Fruit fly (Drosophila melanogaster) whole organism, embryonic: ENCODE measurements around the gene mGluR.

Source experiments
- BEAF-32 ChIP-seq: fragments of 200-800 bp; sonication (Bioruptor generic); optimal IDR thresholded peaks from 3 replicates; lab custom pipeline; 2017; ENCODE audit warnings: missing biosample characterization, missing genetic modification characterization, mild to moderate bottlenecking, moderate library complexity, missing genetic modification reagents
- BtbVII ChIP-seq: fragments of 200-800 bp; sonication (Bioruptor generic); optimal IDR thresholded peaks from 3 replicates; lab custom pipeline; 2017; ENCODE audit warnings: missing biosample characterization, mild to moderate bottlenecking, missing genetic modification characterization
- CG10462 ChIP-seq: fragments of 200-800 bp; sonication (Bioruptor generic); optimal IDR thresholded peaks from 2 replicates; lab custom pipeline; 2016; ENCODE audit warnings: missing biosample characterization, missing genetic modification characterization
- CG11247 ChIP-seq: fragments of 200-800 bp; sonication (Bioruptor generic); IDR thresholded peaks from 2 replicates; pipeline ENCODE4 v1.3.6; 2022; ENCODE audit warnings: missing biosample characterization, missing genetic modification characterization
- CG12299 ChIP-seq: fragments of 200-800 bp; sonication (Bioruptor generic); optimal IDR thresholded peaks from 2 replicates; lab custom pipeline; 2018; ENCODE audit warnings: missing biosample characterization, mild to moderate bottlenecking, missing genetic modification characterization
- CG14710 ChIP-seq: fragments of 200-800 bp; sonication (Bioruptor generic); optimal IDR thresholded peaks from 3 replicates; lab custom pipeline; 2019; ENCODE audit warnings: missing biosample characterization, mild to moderate bottlenecking, missing genetic modification characterization, moderate library complexity
- CG1603 ChIP-seq: fragments of 200-800 bp; sonication (Bioruptor generic); optimal IDR thresholded peaks from 2 replicates; lab custom pipeline; 2019; ENCODE audit warnings: missing biosample characterization, mild to moderate bottlenecking, missing genetic modification characterization, moderate library complexity
- CG17568 ChIP-seq: fragments of 200-800 bp; sonication (Bioruptor generic); optimal IDR thresholded peaks from 2 replicates; lab custom pipeline; 2018; ENCODE audit warnings: missing biosample characterization, mild to moderate bottlenecking, missing genetic modification characterization, moderate library complexity
- CG17612 ChIP-seq: fragments of 200-800 bp; sonication (Bioruptor generic); IDR thresholded peaks from 2 replicates; pipeline ENCODE4 v1.3.6; 2022; ENCODE audit warnings: missing biosample characterization, missing genetic modification characterization
- CG17802 ChIP-seq: fragments of 200-800 bp; sonication (Bioruptor generic); optimal IDR thresholded peaks from 2 replicates; lab custom pipeline; 2018; ENCODE audit warnings: missing biosample characterization, mild to moderate bottlenecking, missing genetic modification characterization, moderate library complexity
- CG2116 ChIP-seq: fragments of 200-800 bp; sonication (Bioruptor generic); optimal IDR thresholded peaks from 3 replicates; lab custom pipeline; 2018; ENCODE audit warnings: missing biosample characterization, mild to moderate bottlenecking, missing genetic modification characterization
- CG2199 ChIP-seq: fragments of 200-800 bp; sonication (Bioruptor generic); IDR thresholded peaks from 3 replicates; pipeline ENCODE4 v1.3.6; 2022; ENCODE audit warnings: missing biosample characterization, missing genetic modification characterization
- CG2875 ChIP-seq: fragments of 200-800 bp; sonication (Bioruptor generic); optimal IDR thresholded peaks from 2 replicates; lab custom pipeline; 2017; ENCODE audit warnings: missing biosample characterization, mild to moderate bottlenecking, missing genetic modification characterization, missing genetic modification reagents
- CG31224 ChIP-seq: fragments of 200-800 bp; sonication (Bioruptor generic); IDR thresholded peaks from 2 replicates; pipeline ENCODE4 v1.3.6; 2022; ENCODE audit warnings: missing biosample characterization, missing genetic modification characterization
- CG3163 ChIP-seq: fragments of 200-800 bp; sonication (Bioruptor generic); optimal IDR thresholded peaks from 3 replicates; lab custom pipeline; 2016; ENCODE audit warnings: missing biosample characterization, missing genetic modification characterization
- CG3407 ChIP-seq: fragments of 200-800 bp; sonication (Bioruptor generic); optimal IDR thresholded peaks from 2 replicates; lab custom pipeline; 2018; ENCODE audit warnings: missing biosample characterization, mild to moderate bottlenecking, missing genetic modification characterization
- CG3995 ChIP-seq: fragments of 200-800 bp; sonication (Bioruptor generic); optimal IDR thresholded peaks from 3 replicates; lab custom pipeline; 2016; ENCODE audit warnings: missing biosample characterization, missing genetic modification characterization
- CG6683 ChIP-seq: fragments of 200-800 bp; sonication (Bioruptor generic); optimal IDR thresholded peaks from 2 replicates; lab custom pipeline; 2017; ENCODE audit warnings: missing biosample characterization, mild to moderate bottlenecking, missing genetic modification characterization, missing genetic modification reagents
- CG7786 ChIP-seq: fragments of 200-800 bp; sonication (Bioruptor generic); optimal IDR thresholded peaks from 2 replicates; lab custom pipeline; 2016; ENCODE audit warnings: missing biosample characterization, missing genetic modification characterization
- CG8290 ChIP-seq, 3 experiments: fragments of 200-800 bp; sonication (Bioruptor generic); optimal IDR thresholded peaks; 2 replicates each; lab custom pipeline; 2016 to 2019; ENCODE audit warnings: missing biosample characterization in 3 of 3, missing genetic modification characterization in 3 of 3, mild to moderate bottlenecking in 2 of 3, moderate library complexity in 1 of 3
- CG9797 ChIP-seq: fragments of 200-800 bp; sonication (Bioruptor generic); optimal IDR thresholded peaks from 3 replicates; lab custom pipeline; 2018; ENCODE audit warnings: missing biosample characterization, mild to moderate bottlenecking, missing genetic modification characterization
- CTCF ChIP-seq: fragments of 200-800 bp; sonication (Bioruptor generic); optimal IDR thresholded peaks from 2 replicates; lab custom pipeline; 2017; ENCODE audit warnings: missing biosample characterization, mild to moderate bottlenecking, missing genetic modification characterization, moderate library complexity
- D19A ChIP-seq: fragments of 200-800 bp; optimal IDR thresholded peaks from 3 replicates; lab custom pipeline; 2019; ENCODE audit warnings: missing biosample characterization, mild to moderate bottlenecking, missing genetic modification characterization, moderate library complexity
- E2f2 ChIP-seq: fragments of 200-800 bp; sonication (Bioruptor generic); IDR thresholded peaks from 2 replicates; pipeline ENCODE4 v1.3.6; 2022; ENCODE audit warnings: missing biosample characterization, missing genetic modification characterization
- Jarid2 ChIP-seq: fragments of 200-800 bp; sonication (Bioruptor generic); optimal IDR thresholded peaks from 3 replicates; lab custom pipeline; 2017; ENCODE audit warnings: mild to moderate bottlenecking, missing biosample characterization, missing genetic modification reagents, missing genetic modification characterization
- MBD-R2 ChIP-seq: fragments of 200-800 bp; sonication (Bioruptor generic); IDR thresholded peaks from 2 replicates; pipeline ENCODE4 v1.3.6; 2022; ENCODE audit warnings: missing biosample characterization, missing genetic modification characterization
- Med ChIP-seq: fragments of 200-800 bp; sonication (Bioruptor generic); peaks from one replicate; lab custom pipeline; 2016; ENCODE audit warnings: missing biosample characterization, missing genetic modification characterization, mild to moderate bottlenecking, inconsistent platforms, moderate library complexity
- Mrtf ChIP-seq: fragments of 200-800 bp; sonication (Bioruptor generic); IDR thresholded peaks from 3 replicates; pipeline ENCODE4 v1.3.6; 2022; ENCODE audit warnings: missing biosample characterization, missing genetic modification characterization
- Sry-δ ChIP-seq: fragments of 200-800 bp; sonication (Bioruptor generic); optimal IDR thresholded peaks from 2 replicates; lab custom pipeline; 2016; ENCODE audit warnings: missing biosample characterization, missing genetic modification characterization
- Trl ChIP-seq, 3 experiments: fragments of >200 bp in 2 of 3; fragments of 200-800 bp in 1 of 3; sonication (Bioruptor generic) in 1 of 3; optimal IDR thresholded peaks; 2 replicates in 1 of 3; 3 replicates in 2 of 3; lab custom pipeline; 2016 to 2017; ENCODE audit warnings: missing biosample characterization in 1 of 3, missing genetic modification characterization in 1 of 3
- Usf ChIP-seq: fragments of 200-800 bp; sonication (Bioruptor generic); optimal IDR thresholded peaks from 2 replicates; lab custom pipeline; 2017; ENCODE audit warnings: missing genotype, missing biosample characterization, missing genetic modification characterization
- bab2 ChIP-seq: fragments of 200-800 bp; sonication (Bioruptor generic); optimal IDR thresholded peaks from 2 replicates; lab custom pipeline; 2016; ENCODE audit warnings: missing biosample characterization, missing genetic modification characterization
- ci ChIP-seq: fragments of 200-800 bp; sonication (Bioruptor generic); IDR thresholded peaks from 3 replicates; pipeline ENCODE4 v1.3.6; 2022; ENCODE audit warnings: missing biosample characterization, missing genetic modification characterization
- en ChIP-seq: fragments of 200-800 bp; sonication (Bioruptor generic); optimal IDR thresholded peaks from 2 replicates; lab custom pipeline; 2016; ENCODE audit warnings: missing biosample characterization, missing genetic modification characterization
- grn ChIP-seq: fragments of 200-800 bp; sonication (Bioruptor generic); optimal IDR thresholded peaks from 3 replicates; lab custom pipeline; 2017; ENCODE audit warnings: missing biosample characterization, missing genetic modification characterization
- jing ChIP-seq: fragments of 200-800 bp; sonication (Bioruptor generic); optimal IDR thresholded peaks from 2 replicates; lab custom pipeline; 2018; ENCODE audit warnings: missing biosample characterization, mild to moderate bottlenecking, missing genetic modification characterization
- lbe ChIP-seq: fragments of 200-800 bp; sonication (Bioruptor generic); optimal IDR thresholded peaks from 2 replicates; lab custom pipeline; 2016; ENCODE audit warnings: missing biosample characterization, mild to moderate bottlenecking, missing genetic modification characterization
- lola ChIP-seq, 3 experiments: fragments of >200 bp in 2 of 3; fragments of 200-800 bp in 1 of 3; sonication (Bioruptor generic) in 1 of 3; optimal IDR thresholded peaks; 2 replicates each; lab custom pipeline; 2017 to 2019; ENCODE audit warnings: missing biosample characterization in 3 of 3, missing genetic modification characterization in 3 of 3, mild to moderate bottlenecking in 1 of 3, moderate library complexity in 1 of 3
- mirr ChIP-seq: fragments of 200-800 bp; sonication (Bioruptor generic); optimal IDR thresholded peaks from 3 replicates; lab custom pipeline; 2018; ENCODE audit warnings: missing biosample characterization, mild to moderate bottlenecking, missing genetic modification characterization
- nerfin-1 ChIP-seq: fragments of 200-800 bp; sonication (Bioruptor generic); optimal IDR thresholded peaks from 3 replicates; lab custom pipeline; 2019; ENCODE audit warnings: missing biosample characterization, mild to moderate bottlenecking, missing genetic modification characterization, moderate library complexity
- nmo ChIP-seq: fragments of 200-800 bp; sonication (Bioruptor generic); optimal IDR thresholded peaks from 2 replicates; lab custom pipeline; 2018; ENCODE audit warnings: missing biosample characterization, mild to moderate bottlenecking, missing genetic modification characterization, moderate library complexity
- org-1 ChIP-seq: fragments of 200-800 bp; sonication (Bioruptor generic); optimal IDR thresholded peaks from 2 replicates; lab custom pipeline; 2017; ENCODE audit warnings: missing biosample characterization, missing genetic modification characterization
- otp ChIP-seq: fragments of 200-800 bp; sonication (Bioruptor generic); IDR thresholded peaks from 3 replicates; pipeline ENCODE4, ENCODE4 v1.3.6; 2022; ENCODE audit warnings: missing biosample characterization, missing genetic modification characterization
- pfk ChIP-seq: fragments of 200-800 bp; sonication (Bioruptor generic); optimal IDR thresholded peaks from 2 replicates; lab custom pipeline; 2018; ENCODE audit warnings: missing biosample characterization, mild to moderate bottlenecking, missing genetic modification characterization, moderate library complexity
- prd ChIP-seq, 3 experiments: fragments of >200 bp in 2 of 3; fragments of 200-800 bp in 1 of 3; sonication (Bioruptor generic) in 1 of 3; optimal IDR thresholded peaks in 2 of 3; IDR thresholded peaks in 1 of 3; 2 replicates in 2 of 3; 3 replicates in 1 of 3; pipeline versions ENCODE4 v1.3.6 to Lab custom; 2017 to 2022; ENCODE audit warnings: missing biosample characterization in 1 of 3, missing genetic modification characterization in 1 of 3
- pzg ChIP-seq: fragments of 200-800 bp; sonication (Bioruptor generic); optimal IDR thresholded peaks from 3 replicates; lab custom pipeline; 2018; ENCODE audit warnings: missing biosample characterization, mild to moderate bottlenecking, missing genetic modification characterization, moderate library complexity
- stwl ChIP-seq: fragments of 200-800 bp; sonication (Bioruptor generic); optimal IDR thresholded peaks from 3 replicates; lab custom pipeline; 2018; ENCODE audit warnings: missing biosample characterization, mild to moderate bottlenecking, missing genetic modification characterization, moderate library complexity
- tio ChIP-seq: fragments of 200-800 bp; sonication (Bioruptor generic); optimal IDR thresholded peaks from 2 replicates; lab custom pipeline; 2017; ENCODE audit warnings: missing biosample characterization, missing genetic modification characterization, inconsistent platforms

The mGluR gene

dm6 chr4:936036-936869, at the start of gene mGluR:
Gene mGluR (plus strand): TSS chr4:936819.
- TF ChIP-seq lola (GFP tag; optimal IDR thresholded peaks at IDR 0.05; lab: Kevin White, UChicago) (peak in 1 of 3 experiments; percentile 47), Jarid2 (GFP tag; lab: Kevin White, UChicago) (no peak), Usf (GFP tag; lab: Kevin White, UChicago) (no peak), Trl (optimal IDR thresholded peaks at IDR 0.05; lab: Kevin White, UChicago) (peak; percentile 70 to 76), Trl (GFP tag; optimal IDR thresholded peaks at IDR 0.05; lab: Kevin White, UChicago) (no peak), nerfin-1 (tag; lab: Kevin White, UChicago) (peak; percentile 86), lbe (GFP tag; lab: Kevin White, UChicago) (no peak), CG31224 (GFP tag; lab: Robert Waterston, UW) (no peak), Mrtf (GFP tag; lab: Robert Waterston, UW) (no peak), MBD-R2 (GFP tag; lab: Robert Waterston, UW) (no peak), ci (GFP tag; lab: Robert Waterston, UW) (no peak), CG1603 (peak; percentile 73), CG3995 (GFP tag; lab: Kevin White, UChicago) (no peak), CG17802 (tag; lab: Kevin White, UChicago) (peak; percentile 93), CG2875 (no peak), otp (GFP tag; lab: Robert Waterston, UW) (no peak), grn (GFP tag; lab: Kevin White, UChicago) (no peak), CG10462 (no peak), org-1 (GFP tag; lab: Kevin White, UChicago) (no peak), CG3407 (GFP tag; lab: Kevin White, UChicago) (no peak), Med (peak; percentile 8), Sry-δ (GFP tag; lab: Kevin White, UChicago) (peak; percentile 17), tio (no peak), jing (no peak), pfk (GFP tag; lab: Kevin White, UChicago) (peak; percentile 54), CG3163 (GFP tag; lab: Kevin White, UChicago) (peak; percentile 92), CG17568 (no peak), CG17612 (GFP tag; lab: Robert Waterston, UW) (no peak), stwl (peak; percentile 26), CG2116 (GFP tag; lab: Kevin White, UChicago) (peak; percentile 20), CG12299 (peak; percentile 18), CG11247 (no peak), CG7786 (GFP tag; lab: Kevin White, UChicago) (no peak), CG2199 (GFP tag; lab: Robert Waterston, UW) (peak; percentile 75; the same call in 1 of the 3 replicates), mirr (GFP tag; lab: Kevin White, UChicago) (no peak), BtbVII (GFP tag; lab: Kevin White, UChicago) (no peak), BEAF-32 (GFP tag; lab: Kevin White, UChicago) (peak; percentile 10), CG6683 (GFP tag; lab: Kevin White, UChicago) (no peak), prd (optimal IDR thresholded peaks at IDR 0.05; lab: Kevin White, UChicago) (no peak), prd (GFP tag; IDR thresholded peaks at IDR 0.05; lab: Robert Waterston, UW) (no peak), CTCF (GFP tag; lab: Kevin White, UChicago) (no peak), CG8290 (GFP tag; optimal IDR thresholded peaks at IDR 0.05; lab: Kevin White, UChicago) (peak; percentile 69), CG8290 (tag; optimal IDR thresholded peaks at IDR 0.05; lab: Kevin White, UChicago) (peak in 1 of 2 experiments; percentile 27), bab2 (GFP tag; lab: Kevin White, UChicago) (no peak), D19A (no peak), en (GFP tag; lab: Kevin White, UChicago) (no peak), CG14710 (tag; lab: Kevin White, UChicago) (peak; percentile 3), E2f2 (GFP tag; lab: Robert Waterston, UW) (no peak), nmo (GFP tag; lab: Kevin White, UChicago) (no peak), pzg (GFP tag; lab: Kevin White, UChicago) (peak; percentile 47), CG9797 (GFP tag; lab: Kevin White, UChicago) (peak; percentile 21)
